Worm (Caenorhabditis elegans) whole organism, mixed stage, embryonic: Measurements from ENCODE around the gene Y45F3A.5.

Experiments used
- bed-3 ChIP-seq: fragments of 200-800 bp; sonication (Bioruptor generic); optimal IDR thresholded peaks from 3 replicates; lab custom pipeline; 2018; ENCODE audit warnings: mild to moderate bottlenecking, missing genetic modification characterization, moderate library complexity, missing compliant biosample characterization
- ces-1 ChIP-seq: fragments of 150-350 bp; optimal IDR thresholded peaks from 2 replicates; lab custom pipeline; 2014; ENCODE audit warnings: missing biosample characterization, missing genetic modification reagents, missing genetic modification characterization
- cnd-1 ChIP-seq: fragments of 200-800 bp; sonication (Bioruptor generic); optimal IDR thresholded peaks from 2 replicates; lab custom pipeline; 2018; ENCODE audit warnings: mild to moderate bottlenecking, missing genetic modification characterization, missing compliant biosample characterization
- lin-13 ChIP-seq: fragments of 150-350 bp; optimal IDR thresholded peaks from 2 replicates; lab custom pipeline; 2014; ENCODE audit warnings: missing biosample characterization, missing genetic modification characterization
- mab-5 ChIP-seq: fragments of 150-350 bp; optimal IDR thresholded peaks from 2 replicates; lab custom pipeline; 2014; ENCODE audit warnings: missing biosample characterization, missing genetic modification characterization
- mls-2 ChIP-seq: sonication (generic microtip); optimal IDR thresholded peaks from 2 replicates; lab custom pipeline; 2016; ENCODE audit warnings: mild to moderate bottlenecking, missing genetic modification characterization, moderate library complexity, missing compliant biosample characterization
- nhr-12 ChIP-seq: fragments of 150-350 bp; optimal IDR thresholded peaks from 2 replicates; lab custom pipeline; 2014; ENCODE audit warnings: missing biosample characterization, missing genetic modification characterization
- nhr-237 ChIP-seq: fragments of 150-350 bp; optimal IDR thresholded peaks from 2 replicates; lab custom pipeline; 2014; ENCODE audit warnings: missing biosample characterization, missing genetic modification characterization
- nhr-28 ChIP-seq: fragments of 150-350 bp; optimal IDR thresholded peaks from 2 replicates; lab custom pipeline; 2014; ENCODE audit warnings: missing biosample characterization, missing genetic modification characterization
- nhr-76 ChIP-seq: sonication (generic microtip); optimal IDR thresholded peaks from 2 replicates; lab custom pipeline; 2017; ENCODE audit warnings: missing biosample characterization, missing genetic modification characterization
- snpc-4 ChIP-seq: fragments of 150-350 bp; optimal IDR thresholded peaks from 2 replicates; lab custom pipeline; 2014; ENCODE audit warnings: missing biosample characterization, missing genetic modification characterization
- unc-39 ChIP-seq: fragments of 150-350 bp; optimal IDR thresholded peaks from 2 replicates; lab custom pipeline; 2014; ENCODE audit warnings: missing biosample characterization, missing genetic modification characterization
- unc-62 ChIP-seq: fragments of 150-350 bp; optimal IDR thresholded peaks from 2 replicates; lab custom pipeline; 2014; ENCODE audit warnings: missing biosample characterization, missing genetic modification reagents, missing genetic modification characterization
- ztf-11 ChIP-seq: fragments of 150-350 bp; optimal IDR thresholded peaks from 2 replicates; lab custom pipeline; 2014; ENCODE audit warnings: missing biosample characterization, missing genetic modification characterization

DNA sequence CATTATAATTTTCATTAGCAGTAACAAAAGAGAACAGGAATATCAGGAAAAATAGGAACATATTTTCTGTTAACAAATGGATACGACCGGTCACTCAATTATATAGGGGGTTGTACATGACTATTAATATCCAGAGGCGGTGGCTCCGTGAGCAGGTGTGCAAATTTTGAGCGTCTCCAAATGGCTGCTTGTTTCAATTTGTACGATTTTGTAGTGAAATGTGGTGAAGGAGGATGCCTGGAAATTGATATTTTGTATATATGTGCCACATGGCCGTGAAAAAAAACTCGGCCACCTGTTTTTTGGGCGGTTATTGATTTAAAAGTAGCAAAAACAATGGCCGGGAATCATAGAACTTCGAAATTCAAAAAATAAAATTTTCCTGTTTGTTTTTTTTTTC is 6.6 kb upstream of the Y45F3A.5 start, which contains the start of gene Y45F3A.8:
- TF ChIP-seq ztf-11 (tag; lab: Kevin White, UChicago) (no peak), unc-39 (no peak), nhr-237 (no peak), nhr-76 (tag; lab: Kevin White, UChicago) (no peak), mab-5 (tag; lab: Kevin White, UChicago) (no peak), ces-1 (no peak), lin-13 (tag; lab: Kevin White, UChicago) (no peak), nhr-28 (no peak), cnd-1 (tag; lab: Kevin White, UChicago) (no peak), bed-3 (GFP tag; lab: Kevin White, UChicago) (no peak), snpc-4 (tag; lab: Kevin White, UChicago) (no peak), mls-2 (tag; lab: Kevin White, UChicago) (no peak), nhr-12 (tag; lab: Kevin White, UChicago) (no peak), unc-62 (no peak)
